Fruit fly (Drosophila melanogaster): Measurements from ENCODE around the gene NSD.

The NSD gene

DNA sequence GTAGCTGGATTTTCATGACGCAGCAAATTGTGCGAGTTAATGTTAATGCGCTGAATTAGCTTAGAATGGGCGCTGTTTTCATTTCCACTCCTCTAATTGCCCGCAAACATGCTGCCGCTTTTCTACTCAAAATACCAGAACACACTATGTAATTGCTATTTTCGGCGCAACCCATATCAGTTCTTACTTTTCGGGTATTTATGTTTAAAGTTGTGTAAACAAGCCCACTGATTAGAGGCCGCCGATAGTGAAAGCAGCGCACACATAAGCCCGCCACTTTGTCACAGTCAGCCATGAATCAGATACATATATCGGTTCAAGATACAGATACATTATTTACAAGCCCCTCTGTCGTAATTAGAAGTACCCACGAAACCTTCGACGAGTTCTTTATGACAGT, 49.1 kb upstream of the NSD start (continued):
- TF ChIP-seq CG3847 (GFP tag; IDR thresholded peaks at IDR 0.05) (no peak), caup (GFP tag; optimal IDR thresholded peaks at IDR 0.05; ENCODE audit: severe bottlenecking) (peak; percentile 52), crc (GFP tag; optimal IDR thresholded peaks at IDR 0.05) (no peak), lab (GFP tag; optimal IDR thresholded peaks at IDR 0.05) (peak; percentile 47), Meics (GFP tag; optimal IDR thresholded peaks at IDR 0.05) (no peak), cato (GFP tag; optimal IDR thresholded peaks at IDR 0.05; ENCODE audit: borderline replicate concordance) (no peak), tup (GFP tag; optimal IDR thresholded peaks at IDR 0.05) (no peak), GATAe (GFP tag; conservative IDR thresholded peaks at IDR 0.05) (peak; percentile 23; the same call in 1 of the 2 replicates), Dek (tag; optimal IDR thresholded peaks at IDR 0.05) (no peak), rib (GFP tag; IDR thresholded peaks at IDR 0.05) (0 out of 2 replicates have a peak, but pooled peaks have one; percentile 35), D19B (GFP tag; optimal IDR thresholded peaks at IDR 0.05) (no peak), Blimp-1 (GFP tag; optimal IDR thresholded peaks at IDR 0.05) (peak; percentile 55), Oli (tag; optimal IDR thresholded peaks at IDR 0.05) (no peak), ham (GFP tag; IDR thresholded peaks at IDR 0.05) (no peak), CG6175 (GFP tag; IDR thresholded peaks at IDR 0.05) (no peak), nerfin-1 (tag; optimal IDR thresholded peaks at IDR 0.05) (no peak), hth (optimal IDR thresholded peaks at IDR 0.05) (no peak), CG14014 (GFP tag; IDR thresholded peaks at IDR 0.05) (no peak; the same call in 1 of the 2 replicates), CG15073 (GFP tag; optimal IDR thresholded peaks at IDR 0.05) (no peak), Max (GFP tag; optimal IDR thresholded peaks at IDR 0.05) (no peak), CG7372 (GFP tag; IDR thresholded peaks at IDR 0.05) (no peak), schlank (tag; optimal IDR thresholded peaks at IDR 0.05) (peak; percentile 10), CG17328 (GFP tag; IDR thresholded peaks at IDR 0.05) (no peak), CG8290 (GFP tag; optimal IDR thresholded peaks at IDR 0.05) (no peak), CG8290 (tag; optimal IDR thresholded peaks at IDR 0.05) (peak in 1 of 2 experiments; percentile 51), CG13894 (tag; optimal IDR thresholded peaks at IDR 0.05) (no peak), tap (tag; optimal IDR thresholded peaks at IDR 0.05) (no peak), CG6654 (GFP tag; optimal IDR thresholded peaks at IDR 0.05) (no peak), Vsx1 (GFP tag; optimal IDR thresholded peaks at IDR 0.05) (peak; percentile 41), Lhr (GFP tag; optimal IDR thresholded peaks at IDR 0.05) (no peak), CG12391 (tag; optimal IDR thresholded peaks at IDR 0.05) (no peak), her (GFP tag; optimal IDR thresholded peaks at IDR 0.05) (peak; percentile 8), mirr (GFP tag; optimal IDR thresholded peaks at IDR 0.05) (peak; percentile 90), CG15601 (tag; optimal IDR thresholded peaks at IDR 0.05) (peak; percentile 49), Pdp1 (GFP tag; optimal IDR thresholded peaks at IDR 0.05) (peak in 1 of 2 experiments; percentile 80), eyg (GFP tag; optimal IDR thresholded peaks at IDR 0.05) (no peak), inv (GFP tag; IDR thresholded peaks at IDR 0.05; ENCODE audit: partially characterized antibody) (no peak), CG11560 (tag; IDR thresholded peaks at IDR 0.05) (no peak), H2.0 (GFP tag; IDR thresholded peaks at IDR 0.05) (no peak), CoRest (tag; optimal IDR thresholded peaks at IDR 0.05) (no peak), CG9215 (GFP tag; IDR thresholded peaks at IDR 0.05) (no peak), Scr (GFP tag; IDR thresholded peaks at IDR 0.05; ENCODE audit: partially characterized antibody) (no peak), CG11456 (GFP tag; IDR thresholded peaks at IDR 0.05) (no peak), chm (GFP tag; IDR thresholded peaks at IDR 0.05) (0 out of 2 replicates have a peak, but pooled peaks have one; percentile 16), gce (GFP tag; IDR thresholded peaks at IDR 0.05) (no peak), ara (GFP tag; IDR thresholded peaks at IDR 0.05) (no peak), ems (GFP tag; optimal IDR thresholded peaks at IDR 0.05) (no peak), az2 (GFP tag; optimal IDR thresholded peaks at IDR 0.05) (no peak), CG8359 (GFP tag; optimal IDR thresholded peaks at IDR 0.05; ENCODE audit: borderline replicate concordance) (no peak), NC2β (GFP tag; optimal IDR thresholded peaks at IDR 0.05) (no peak), BtbVII (GFP tag; optimal IDR thresholded peaks at IDR 0.05) (peak; percentile 33)
